Worm (Caenorhabditis elegans): ENCODE results near the gene F55C9.11.
A peak's percentile ranks its signal among the peaks of the same experiment; 100 is the strongest.

The F55C9.11 gene

ce11 chrV:19351944-19352343, 42.5 kb upstream of the F55C9.11 start:
- TF ChIP-seq nhr-11 (tag; optimal IDR thresholded peaks at IDR 0.05) (no peak), fos-1 (tag; optimal IDR thresholded peaks at IDR 0.05) (no peak), nhr-77 (tag; optimal IDR thresholded peaks at IDR 0.05) (no peak), skn-1 (tag; optimal IDR thresholded peaks at IDR 0.05) (no peak), sea-2 (GFP tag; optimal IDR thresholded peaks at IDR 0.05) (no peak), fkh-2 (tag; optimal IDR thresholded peaks at IDR 0.05) (no peak), fkh-10 (GFP tag; optimal IDR thresholded peaks at IDR 0.05) (no peak), nhr-23 (tag; optimal IDR thresholded peaks at IDR 0.05) (no peak)

DNA sequence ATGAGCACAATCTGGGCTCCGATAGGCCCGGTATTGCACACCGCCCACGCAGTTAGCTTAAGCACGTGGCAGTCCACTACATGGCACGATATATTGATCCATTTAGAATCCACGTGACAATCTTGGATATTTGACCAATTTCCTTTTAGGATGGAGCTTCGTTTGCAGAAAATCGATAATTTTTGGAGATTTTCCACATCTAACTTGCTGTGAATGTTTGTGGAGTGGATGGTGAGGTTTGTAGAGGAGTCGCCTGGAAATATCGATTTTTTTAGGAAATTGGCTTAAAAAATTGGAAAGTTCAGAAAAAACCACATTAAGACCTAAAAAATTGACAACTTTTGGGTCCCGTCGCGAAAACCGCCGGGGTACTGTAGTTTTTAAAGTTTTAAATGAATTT, 27.8 kb upstream of the F55C9.11 start:
- TF ChIP-seq ceh-28 (tag; optimal IDR thresholded peaks at IDR 0.05): peak; percentile 20
- no peak for TF ChIP-seq nfya-1 (tag; optimal IDR thresholded peaks at IDR 0.05; ENCODE audit: insufficient read depth)

ce11 chrV:19329263-19329662, 19.8 kb upstream of the F55C9.11 start, which contains the start of gene fbxb-65:
fbxb-65 (plus strand) TSS chrV:19329563.
- TF ChIP-seq lin-39 (tag; optimal IDR thresholded peaks at IDR 0.05): no peak
- no peak for TF ChIP-seq nhr-23 (tag; optimal IDR thresholded peaks at IDR 0.05)
- TF ChIP-seq R02D3.7 (tag; optimal IDR thresholded peaks at IDR 0.05): no peak
- TF ChIP-seq fkh-10 (GFP tag; optimal IDR thresholded peaks at IDR 0.05): no peak
- no peak for TF ChIP-seq zag-1 (tag; optimal IDR thresholded peaks at IDR 0.05)
- TF ChIP-seq hmg-11 (tag; optimal IDR thresholded peaks at IDR 0.05): no peak
- no peak for TF ChIP-seq pqm-1 (tag; optimal IDR thresholded peaks at IDR 0.05)
- TF ChIP-seq unc-62 (GFP tag; optimal IDR thresholded peaks at IDR 0.05): no peak
- no peak for TF ChIP-seq ztf-11 (tag; optimal IDR thresholded peaks at IDR 0.05)
- no peak for TF ChIP-seq ceh-82 (tag; optimal IDR thresholded peaks at IDR 0.05)
- TF ChIP-seq nhr-77 (tag; optimal IDR thresholded peaks at IDR 0.05): no peak
- no peak for TF ChIP-seq ceh-9 (tag; optimal IDR thresholded peaks at IDR 0.05)

DNA sequence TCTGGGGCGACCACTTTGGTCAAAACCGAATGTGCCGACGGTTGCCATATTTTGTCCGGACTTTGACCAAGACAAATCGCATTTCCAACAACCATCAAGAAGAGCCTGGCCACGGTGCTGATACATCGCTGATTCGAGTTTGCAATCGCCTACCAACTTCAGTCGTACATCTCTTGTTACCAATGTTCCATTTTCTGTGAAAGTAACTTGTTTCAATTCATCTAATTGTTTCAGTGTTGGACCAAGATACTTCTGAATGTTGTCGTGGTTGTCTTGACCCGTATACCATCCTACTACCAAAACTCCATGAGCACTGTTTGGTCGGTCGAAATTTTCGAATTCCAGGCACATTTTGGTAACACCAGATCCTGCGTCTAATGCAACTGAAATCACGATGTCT, 15.9 kb upstream of the F55C9.11 start:
- TF ChIP-seq fos-1 (tag; optimal IDR thresholded peaks at IDR 0.05) (no peak), ceh-82 (tag; optimal IDR thresholded peaks at IDR 0.05) (no peak), ceh-28 (tag; optimal IDR thresholded peaks at IDR 0.05) (no peak), unc-39 (tag; optimal IDR thresholded peaks at IDR 0.05) (no peak), fkh-10 (GFP tag; optimal IDR thresholded peaks at IDR 0.05) (no peak), egl-5 (tag; optimal IDR thresholded peaks at IDR 0.05) (no peak), ceh-16 (tag; optimal IDR thresholded peaks at IDR 0.05) (no peak), skn-1 (tag; optimal IDR thresholded peaks at IDR 0.05) (no peak), ama-1 (optimal IDR thresholded peaks at IDR 0.05) (no peak), ceh-9 (tag; optimal IDR thresholded peaks at IDR 0.05) (no peak), ztf-11 (tag; optimal IDR thresholded peaks at IDR 0.05) (no peak), snpc-4 (tag; optimal IDR thresholded peaks at IDR 0.05) (no peak), lin-15B (tag; optimal IDR thresholded peaks at IDR 0.05) (no peak), nhr-77 (tag; optimal IDR thresholded peaks at IDR 0.05) (no peak), sea-2 (GFP tag; optimal IDR thresholded peaks at IDR 0.05) (no peak), pqm-1 (tag; optimal IDR thresholded peaks at IDR 0.05) (no peak)

ce11 chrV:19322387-19322786, 12.9 kb upstream of the F55C9.11 start, which contains the start of gene C43D7.4:
C43D7.4 (minus strand) TSS chrV:19322487.
- TF ChIP-seq fos-1 (tag; optimal IDR thresholded peaks at IDR 0.05) (no peak), nhr-77 (tag; optimal IDR thresholded peaks at IDR 0.05) (no peak), unc-39 (tag; optimal IDR thresholded peaks at IDR 0.05) (no peak), nfya-1 (tag; optimal IDR thresholded peaks at IDR 0.05; ENCODE audit: insufficient read depth) (no peak), daf-12 (tag; optimal IDR thresholded peaks at IDR 0.05) (no peak), snpc-4 (tag; optimal IDR thresholded peaks at IDR 0.05) (no peak), ztf-11 (tag; optimal IDR thresholded peaks at IDR 0.05) (no peak), nhr-25 (tag; optimal IDR thresholded peaks at IDR 0.05) (no peak)

- TF ChIP-seq pqm-1 (tag; optimal IDR thresholded peaks at IDR 0.05) (no peak), elt-2 (tag; optimal IDR thresholded peaks at IDR 0.05) (peak; percentile 34)
Measured at ce11 chrV:19320385-19320784, 10.9 kb upstream of the F55C9.11 start, which contains the start of gene sdz-6. sdz-6 (plus strand) TSS chrV:19320613.

ce11 chrV:19319460-19319995, 10.0 kb upstream of the F55C9.11 start, which contains the start of gene C43D7.7:
C43D7.7 (minus strand) TSS chrV:19319510.
- TF ChIP-seq eor-1 (tag; optimal IDR thresholded peaks at IDR 0.05) (no peak), nhr-77 (tag; optimal IDR thresholded peaks at IDR 0.05) (no peak), nhr-25 (tag; optimal IDR thresholded peaks at IDR 0.05) (no peak), pqm-1 (tag; optimal IDR thresholded peaks at IDR 0.05) (no peak), ZK546.5 (tag; optimal IDR thresholded peaks at IDR 0.05) (no peak), nhr-28 (tag; optimal IDR thresholded peaks at IDR 0.05) (no peak), elt-2 (tag; optimal IDR thresholded peaks at IDR 0.05) (peak; percentile 58), elt-3 (tag; optimal IDR thresholded peaks at IDR 0.05) (no peak)
